Worm (Caenorhabditis elegans) whole organism, L4/young adult: ENCODE results near the gene gst-18.

ENCODE experiments used
- dao-5 ChIP-seq: sonication (generic microtip); optimal IDR thresholded peaks from 2 replicates; lab custom pipeline; 2016; ENCODE audit warnings: missing genotype, missing genetic modification characterization, moderate library complexity, missing compliant biosample characterization
- him-1 ChIP-seq: sonication (generic microtip); optimal IDR thresholded peaks from 2 replicates; lab custom pipeline; 2016; ENCODE audit warnings: missing genotype, missing genetic modification reagents, missing genetic modification characterization, missing compliant biosample characterization

- TF ChIP-seq him-1 (no peak), dao-5 (tag; lab: Kevin White, UChicago) (no peak)
Observed at ce11 chrII:13677927-13678326, 47.2 kb upstream of the gst-18 start.
